Worm (Caenorhabditis elegans) whole organism, early embryonic: ENCODE results near the gene W06H8.2.

Experiments
- F13C5.2 ChIP-seq: sonication (generic microtip); optimal IDR thresholded peaks from 2 replicates; lab custom pipeline; 2017; ENCODE audit warnings: mild to moderate bottlenecking, missing genetic modification characterization, inconsistent platforms, missing compliant biosample characterization
- ama-1 ChIP-seq: fragments of 150-350 bp; optimal IDR thresholded peaks from 2 replicates; lab custom pipeline; 2014
- flt-1 ChIP-seq: fragments of 200-800 bp; sonication (Bioruptor generic); IDR thresholded peaks from 2 replicates; pipeline ENCODE4 v1.3.6; 2022; ENCODE audit warnings: missing genetic modification characterization, missing compliant biosample characterization
- hnd-1 ChIP-seq: sonication (generic microtip); optimal IDR thresholded peaks from 2 replicates; lab custom pipeline; 2016; ENCODE audit warnings: missing genetic modification characterization, missing compliant biosample characterization

ce11 chrV:6231902-6232340 is 25.4 kb downstream of the W06H8.2 start:
- no peak for TF ChIP-seq flt-1 (GFP tag; lab: Robert Waterston, UW)
- TF ChIP-seq ama-1 (lab: Kevin White, UChicago) = no peak
- no peak for TF ChIP-seq hnd-1
- no peak for TF ChIP-seq F13C5.2 (tag; lab: Kevin White, UChicago)
